Worm (Caenorhabditis elegans) whole organism, L4/young adult: ENCODE data around the gene rfl-1.

Experiments used
- W03F9.2 ChIP-seq: fragments of 150-350 bp; optimal IDR thresholded peaks from 2 replicates; lab custom pipeline; 2014; ENCODE audit warnings: missing biosample characterization, missing genetic modification characterization
- dao-5 ChIP-seq: sonication (generic microtip); optimal IDR thresholded peaks from 2 replicates; lab custom pipeline; 2016; ENCODE audit warnings: missing genotype, missing genetic modification characterization, moderate library complexity, missing compliant biosample characterization
- him-1 ChIP-seq: sonication (generic microtip); optimal IDR thresholded peaks from 2 replicates; lab custom pipeline; 2016; ENCODE audit warnings: missing genotype, missing genetic modification reagents, missing genetic modification characterization, missing compliant biosample characterization

DNA sequence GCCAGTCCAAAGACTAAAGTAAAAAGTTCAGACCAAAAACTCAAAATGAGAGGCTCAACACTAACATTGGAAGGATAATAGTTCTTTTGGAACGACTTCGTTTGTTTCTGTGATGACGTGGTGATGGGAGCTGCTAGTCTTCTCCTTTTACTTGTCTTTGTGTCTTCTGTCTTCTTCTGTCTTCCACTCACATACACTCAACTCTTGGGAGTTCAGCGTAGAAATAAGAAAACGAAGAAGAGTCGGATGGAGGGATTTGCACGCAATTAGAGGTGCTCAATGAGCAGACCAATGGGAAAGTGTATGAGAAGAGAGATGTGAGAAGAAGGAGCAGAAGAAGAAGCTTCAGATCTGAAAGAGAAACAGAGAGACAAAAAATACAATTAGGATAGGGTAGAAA lies 8.9 kb upstream of the rfl-1 start:
- TF ChIP-seq W03F9.2 (tag; lab: Kevin White, UChicago) = no peak
- no peak for TF ChIP-seq him-1 (tag; lab: Kevin White, UChicago)
- no peak for TF ChIP-seq dao-5 (tag; lab: Kevin White, UChicago)
